Worm (Caenorhabditis elegans) whole organism, L3 larva: ENCODE results near the gene C39B10.3.

Experiments used
- R02D3.7 ChIP-seq: fragments of 150-350 bp; optimal IDR thresholded peaks from 2 replicates; lab custom pipeline; 2014; ENCODE audit warnings: missing biosample characterization, missing genetic modification characterization
- ZK546.5 ChIP-seq: sonication (generic microtip); optimal IDR thresholded peaks from 2 replicates; lab custom pipeline; 2017; ENCODE audit warnings: missing biosample characterization, missing genetic modification characterization
- aly-2 ChIP-seq: fragments of 150-350 bp; optimal IDR thresholded peaks from 2 replicates; lab custom pipeline; 2014; ENCODE audit warnings: missing biosample characterization, missing genetic modification characterization
- ama-1 ChIP-seq: fragments of 150-350 bp; optimal IDR thresholded peaks from 2 replicates; lab custom pipeline; 2018
- ceh-16 ChIP-seq: sonication (generic microtip); optimal IDR thresholded peaks from 2 replicates; lab custom pipeline; 2017; ENCODE audit warnings: missing biosample characterization, missing genetic modification characterization
- ceh-28 ChIP-seq: fragments of 150-350 bp; optimal IDR thresholded peaks from 2 replicates; lab custom pipeline; 2014; ENCODE audit warnings: missing biosample characterization, missing genetic modification reagents, missing genetic modification characterization
- ceh-82 ChIP-seq: fragments of 150-350 bp; optimal IDR thresholded peaks from 2 replicates; lab custom pipeline; 2014; ENCODE audit warnings: missing biosample characterization, missing genetic modification characterization
- egl-27 ChIP-seq: sonication (generic microtip); optimal IDR thresholded peaks from 4 replicates; lab custom pipeline; 2017; ENCODE audit warnings: missing biosample characterization, missing genetic modification reagents, missing genetic modification characterization
- egl-5 ChIP-seq: fragments of 150-350 bp; optimal IDR thresholded peaks from 2 replicates; lab custom pipeline; 2017; ENCODE audit warnings: missing biosample characterization, missing genetic modification reagents, missing genetic modification characterization, inconsistent platforms
- elt-1 ChIP-seq: fragments of 150-350 bp; optimal IDR thresholded peaks from 2 replicates; lab custom pipeline; 2014; ENCODE audit warnings: missing biosample characterization, missing genetic modification characterization
- elt-2 ChIP-seq: sonication (generic microtip); optimal IDR thresholded peaks from 2 replicates; lab custom pipeline; 2016; ENCODE audit warnings: missing genetic modification reagents, mild to moderate bottlenecking, missing genetic modification characterization, missing compliant biosample characterization
- elt-3 ChIP-seq, 3 experiments: fragments of 150-350 bp in 1 of 3; sonication (generic microtip) in 2 of 3; optimal IDR thresholded peaks; 2 replicates in 2 of 3; 4 replicates in 1 of 3; lab custom pipeline; 2014 to 2017; ENCODE audit warnings: missing biosample characterization in 3 of 3, missing genetic modification characterization in 3 of 3
- eor-1 ChIP-seq, 2 experiments: fragments of 150-350 bp; optimal IDR thresholded peaks; 2 replicates each; lab custom pipeline; 2014 to 2018; ENCODE audit warnings: missing biosample characterization in 2 of 2, missing genetic modification characterization in 2 of 2
- fkh-10 ChIP-seq: sonication (generic microtip); optimal IDR thresholded peaks from 2 replicates; lab custom pipeline; 2017; ENCODE audit warnings: missing biosample characterization, missing genetic modification reagents, missing genetic modification characterization
- fkh-2 ChIP-seq: fragments of 150-350 bp; optimal IDR thresholded peaks from 2 replicates; lab custom pipeline; 2014; ENCODE audit warnings: missing biosample characterization, missing genetic modification reagents, missing genetic modification characterization
- fos-1 ChIP-seq: fragments of 150-350 bp; optimal IDR thresholded peaks from 2 replicates; lab custom pipeline; 2014; ENCODE audit warnings: missing biosample characterization, missing genetic modification characterization
- hmg-11 ChIP-seq: sonication (generic microtip); optimal IDR thresholded peaks from 2 replicates; lab custom pipeline; 2016; ENCODE audit warnings: missing genetic modification characterization, missing compliant biosample characterization
- jun-1 ChIP-seq: fragments of 150-350 bp; optimal IDR thresholded peaks from 2 replicates; lab custom pipeline; 2014; ENCODE audit warnings: missing biosample characterization, missing genetic modification reagents, missing genetic modification characterization
- lin-39 ChIP-seq: fragments of 150-350 bp; optimal IDR thresholded peaks from 2 replicates; lab custom pipeline; 2018; ENCODE audit warnings: missing biosample characterization, missing genetic modification reagents, missing genetic modification characterization
- lsy-12 ChIP-seq: sonication (generic microtip); optimal IDR thresholded peaks from 2 replicates; lab custom pipeline; 2016; ENCODE audit warnings: mild to moderate bottlenecking, missing genetic modification characterization, missing compliant biosample characterization
- mdl-1 ChIP-seq: fragments of 150-350 bp; optimal IDR thresholded peaks from 2 replicates; lab custom pipeline; 2014; ENCODE audit warnings: missing biosample characterization, missing genetic modification characterization
- mml-1 ChIP-seq: fragments of 150-350 bp; sonication (generic microtip); optimal IDR thresholded peaks from 3 replicates; lab custom pipeline; 2014; ENCODE audit warnings: missing biosample characterization, missing genetic modification characterization
- nhr-11 ChIP-seq: fragments of 150-350 bp; optimal IDR thresholded peaks from 2 replicates; lab custom pipeline; 2014; ENCODE audit warnings: missing biosample characterization, missing genetic modification characterization
- nhr-12 ChIP-seq: fragments of 150-350 bp; optimal IDR thresholded peaks from 2 replicates; lab custom pipeline; 2014; ENCODE audit warnings: missing biosample characterization, missing genetic modification characterization
- nhr-23 ChIP-seq: fragments of 150-350 bp; optimal IDR thresholded peaks from 2 replicates; lab custom pipeline; 2014; ENCODE audit warnings: missing biosample characterization, missing genetic modification reagents, missing genetic modification characterization
- nhr-25 ChIP-seq: sonication (generic microtip); optimal IDR thresholded peaks from 2 replicates; lab custom pipeline; 2017; ENCODE audit warnings: missing biosample characterization, missing genetic modification characterization
- nhr-28 ChIP-seq: fragments of 150-350 bp; optimal IDR thresholded peaks from 2 replicates; lab custom pipeline; 2014; ENCODE audit warnings: missing biosample characterization, missing genetic modification characterization
- nhr-43 ChIP-seq: sonication (generic microtip); optimal IDR thresholded peaks from 2 replicates; lab custom pipeline; 2016; ENCODE audit warnings: mild to moderate bottlenecking, missing genetic modification characterization, missing compliant biosample characterization; ENCODE audit not compliant: poor library complexity, severe bottlenecking
- nhr-67 ChIP-seq: fragments of 150-350 bp; optimal IDR thresholded peaks from 2 replicates; lab custom pipeline; 2014; ENCODE audit warnings: missing biosample characterization, missing genetic modification characterization
- nhr-76 ChIP-seq: fragments of 150-350 bp; sonication (generic microtip); optimal IDR thresholded peaks from 5 replicates; lab custom pipeline; 2014; ENCODE audit warnings: missing biosample characterization, missing genetic modification characterization
- pha-4 ChIP-seq: fragments of 150-350 bp; optimal IDR thresholded peaks from 2 replicates; lab custom pipeline; 2014; ENCODE audit warnings: missing biosample characterization, missing genetic modification reagents, missing genetic modification characterization
- pqm-1 ChIP-seq: fragments of 150-350 bp; optimal IDR thresholded peaks from 2 replicates; lab custom pipeline; 2017; ENCODE audit warnings: missing biosample characterization, missing genetic modification characterization, inconsistent platforms
- sea-2 ChIP-seq: fragments of 150-350 bp; sonication (generic microtip); optimal IDR thresholded peaks from 4 replicates; lab custom pipeline; 2014; ENCODE audit warnings: missing biosample characterization, missing genetic modification reagents, missing genetic modification characterization
- skn-1 ChIP-seq: fragments of 150-350 bp; optimal IDR thresholded peaks from 2 replicates; lab custom pipeline; 2014; ENCODE audit warnings: missing biosample characterization, missing genetic modification characterization
- snpc-4 ChIP-seq: fragments of 150-350 bp; optimal IDR thresholded peaks from 2 replicates; lab custom pipeline; 2014; ENCODE audit warnings: missing biosample characterization, missing genetic modification characterization
- unc-62 ChIP-seq: fragments of 150-350 bp; sonication (generic microtip); optimal IDR thresholded peaks from 4 replicates; lab custom pipeline; 2014; ENCODE audit warnings: missing biosample characterization, missing genetic modification reagents, missing genetic modification characterization
- zag-1 ChIP-seq: fragments of 150-350 bp; optimal IDR thresholded peaks from 2 replicates; lab custom pipeline; 2014; ENCODE audit warnings: missing biosample characterization, missing genetic modification characterization
- ztf-4 ChIP-seq: fragments of 150-350 bp; optimal IDR thresholded peaks from 2 replicates; lab custom pipeline; 2014; ENCODE audit warnings: missing biosample characterization, missing genetic modification characterization

Gene C39B10.3

ce11 chrX:10482272-10482671, 38.3 kb downstream of the C39B10.3 start:
- TF ChIP-seq nhr-76 (tag; lab: Kevin White, UChicago) (no peak), unc-62 (GFP tag; lab: Kevin White, UChicago) (no peak), elt-3 (tag; optimal IDR thresholded peaks at IDR 0.05; lab: Kevin White, UChicago) (no peak), nhr-23 (no peak), egl-27 (tag; lab: Kevin White, UChicago) (no peak), ama-1 (lab: Kevin White, UChicago) (no peak), nhr-28 (tag; lab: Kevin White, UChicago) (no peak), nhr-11 (tag; lab: Kevin White, UChicago) (no peak), mml-1 (no peak), zag-1 (tag; lab: Kevin White, UChicago) (no peak), nhr-12 (tag; lab: Kevin White, UChicago) (no peak), ceh-82 (tag; lab: Kevin White, UChicago) (no peak), nhr-67 (no peak), elt-2 (no peak), fkh-10 (GFP tag; lab: Kevin White, UChicago) (no peak), ceh-28 (tag; lab: Kevin White, UChicago) (no peak), snpc-4 (tag; lab: Kevin White, UChicago) (no peak), R02D3.7 (tag; lab: Kevin White, UChicago) (no peak)
- TF ChIP-seq, all 47 proteins: peak for 0

DNA sequence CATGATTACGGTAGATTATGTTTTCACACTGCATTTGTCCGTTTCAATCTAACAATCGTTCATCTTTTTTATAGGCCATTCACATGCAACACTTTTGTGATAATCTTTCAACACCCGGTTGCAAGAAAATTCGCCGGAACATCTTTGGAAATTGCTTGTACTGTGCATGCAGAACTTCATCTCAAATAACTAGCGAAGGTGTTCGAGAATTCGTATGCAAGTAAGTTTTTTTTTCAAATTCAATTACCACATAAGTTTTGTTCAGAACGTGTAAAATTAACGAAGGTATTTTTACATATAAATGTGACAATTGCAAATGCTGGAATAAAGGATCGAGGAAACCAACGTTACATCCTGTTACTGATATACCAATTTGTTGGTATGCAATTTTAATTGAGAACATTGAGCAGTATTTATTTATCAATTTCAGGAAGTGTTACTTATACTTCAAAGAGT, 41.4 kb downstream of the C39B10.3 start, which contains the start of gene C33D3.3:
TSS of gene C33D3.3 (plus strand) at position 51 of the 456 bp plus-strand sequence.
- TF ChIP-seq nhr-67 = no peak
- no peak for TF ChIP-seq nhr-28 (tag; lab: Kevin White, UChicago)
- no peak for TF ChIP-seq egl-5
- TF ChIP-seq elt-3 (tag; optimal IDR thresholded peaks at IDR 0.05; lab: Kevin White, UChicago) = no peak
- TF ChIP-seq nhr-25 = no peak

- TF ChIP-seq eor-1 (tag; optimal IDR thresholded peaks at IDR 0.05; lab: Kevin White, UChicago) = no peak
- TF ChIP-seq hmg-11 (tag; lab: Kevin White, UChicago) = no peak
- no peak for TF ChIP-seq aly-2
- TF ChIP-seq fkh-2 = no peak
- TF ChIP-seq lsy-12 (tag; lab: Kevin White, UChicago) = no peak
- TF ChIP-seq mdl-1 (tag; lab: Kevin White, UChicago) = no peak
- no peak for TF ChIP-seq ztf-4 (tag; lab: Kevin White, UChicago)
- TF ChIP-seq jun-1 = no peak
- TF ChIP-seq skn-1 = no peak
- no peak for TF ChIP-seq nhr-43 (tag; lab: Kevin White, UChicago)
Measured at ce11 chrX:10488763-10489162, 44.8 kb downstream of the C39B10.3 start, which contains the start of gene C33D3.4. Gene C33D3.4, plus strand, starts transcription at chrX:10489063.

- no peak for TF ChIP-seq eor-1 (tag; optimal IDR thresholded peaks at IDR 0.05; lab: Kevin White, UChicago)
- TF ChIP-seq snpc-4 (tag; lab: Kevin White, UChicago) = no peak
- TF ChIP-seq nhr-23 = no peak
- TF ChIP-seq elt-2 = no peak
- no peak for TF ChIP-seq lsy-12 (tag; lab: Kevin White, UChicago)
- TF ChIP-seq fos-1 (tag; lab: Kevin White, UChicago) = no peak
- no peak for TF ChIP-seq egl-27 (tag; lab: Kevin White, UChicago)
- no peak for TF ChIP-seq lin-39 (tag; lab: Kevin White, UChicago)
- no peak for TF ChIP-seq fkh-10 (GFP tag; lab: Kevin White, UChicago)
- no peak for TF ChIP-seq egl-5
- no peak for TF ChIP-seq sea-2 (GFP tag; lab: Kevin White, UChicago)
- TF ChIP-seq pha-4 = no peak
- no peak for TF ChIP-seq mdl-1 (tag; lab: Kevin White, UChicago)
- TF ChIP-seq ama-1 (lab: Kevin White, UChicago) = no peak
Measured at ce11 chrX:10491044-10491443, 47.1 kb downstream of the C39B10.3 start, which contains the start of gene C33D3.5. Gene C33D3.5, plus strand, starts transcription at chrX:10491344.

ce11 chrX:10491875-10492523, 48.1 kb downstream of the C39B10.3 start:
- TF ChIP-seq snpc-4 (tag; lab: Kevin White, UChicago) (no peak), ztf-4 (tag; lab: Kevin White, UChicago) (no peak), nhr-67 (no peak), ceh-16 (tag; lab: Kevin White, UChicago) (no peak), jun-1 (no peak), ama-1 (lab: Kevin White, UChicago) (no peak), ZK546.5 (tag; lab: Kevin White, UChicago) (no peak), pqm-1 (tag; lab: Kevin White, UChicago) (no peak), sea-2 (GFP tag; lab: Kevin White, UChicago) (no peak), egl-5 (no peak), elt-1 (tag; lab: Kevin White, UChicago) (no peak)
